Worm (Caenorhabditis elegans): ENCODE measurements around the gene F15D4.4.

F15D4.4 gene

ce11 chrII:13189363-13189762, 53.6 kb downstream of the F15D4.4 start (continued):
- TF ChIP-seq tbx-2 (tag; optimal IDR thresholded peaks at IDR 0.05) (peak; percentile 25), F16B12.6 (tag; optimal IDR thresholded peaks at IDR 0.05) (no peak), fkh-8 (tag; optimal IDR thresholded peaks at IDR 0.05) (no peak), xbp-1 (tag; optimal IDR thresholded peaks at IDR 0.05) (no peak), ceh-63 (GFP tag; optimal IDR thresholded peaks at IDR 0.05) (no peak), ztf-4 (tag; optimal IDR thresholded peaks at IDR 0.05) (no peak), hlh-4 (tag; optimal IDR thresholded peaks at IDR 0.05) (no peak), unc-62 (GFP tag; optimal IDR thresholded peaks at IDR 0.05) (no peak), fkh-10 (GFP tag; optimal IDR thresholded peaks at IDR 0.05) (no peak), Y116A8C.19 (tag; optimal IDR thresholded peaks at IDR 0.05; ENCODE audit: borderline replicate concordance) (no peak), skn-1 (tag; optimal IDR thresholded peaks at IDR 0.05) (no peak), snu-23 (GFP tag; optimal IDR thresholded peaks at IDR 0.05) (peak; percentile 61), zag-1 (tag; optimal IDR thresholded peaks at IDR 0.05) (no peak), lin-15B (tag; optimal IDR thresholded peaks at IDR 0.05) (no peak), nhr-11 (tag; optimal IDR thresholded peaks at IDR 0.05) (no peak), nhr-77 (tag; optimal IDR thresholded peaks at IDR 0.05) (no peak), dpl-1 (GFP tag; optimal IDR thresholded peaks at IDR 0.05) (peak in 2 of 3 experiments; percentile 22 to 32), nhr-28 (tag; optimal IDR thresholded peaks at IDR 0.05) (no peak), pax-3 (tag; optimal IDR thresholded peaks at IDR 0.05) (no peak), sptf-1 (tag; optimal IDR thresholded peaks at IDR 0.05) (no peak), nhr-20 (tag; optimal IDR thresholded peaks at IDR 0.05) (peak; percentile 46), egl-27 (tag; optimal IDR thresholded peaks at IDR 0.05) (no peak), mdl-1 (tag; optimal IDR thresholded peaks at IDR 0.05) (peak in 1 of 2 experiments; percentile 64), C04F5.9 (tag; optimal IDR thresholded peaks at IDR 0.05) (no peak), ceh-8 (GFP tag; optimal IDR thresholded peaks at IDR 0.05) (no peak), lin-35 (GFP tag; optimal IDR thresholded peaks at IDR 0.05) (peak; percentile 35 to 41), lin-39 (tag; optimal IDR thresholded peaks at IDR 0.05) (no peak), pqm-1 (tag; optimal IDR thresholded peaks at IDR 0.05) (no peak), fkh-4 (tag; optimal IDR thresholded peaks at IDR 0.05; ENCODE audit: borderline replicate concordance) (no peak), vab-15 (tag; optimal IDR thresholded peaks at IDR 0.05) (no peak), efl-1 (optimal IDR thresholded peaks at IDR 0.05) (peak in 1 of 2 experiments; percentile 27), efl-1 (GFP tag; optimal IDR thresholded peaks at IDR 0.05 in 1 of 2) (peak; percentile 41 to 94), C16A3.4 (tag; optimal IDR thresholded peaks at IDR 0.05) (no peak), snpc-4 (tag; optimal IDR thresholded peaks at IDR 0.05) (peak; percentile 5), irx-1 (tag; optimal IDR thresholded peaks at IDR 0.05) (peak; percentile 25), nhr-237 (tag; optimal IDR thresholded peaks at IDR 0.05) (no peak), elt-2 (tag; optimal IDR thresholded peaks at IDR 0.05) (no peak), lin-13 (GFP tag; optimal IDR thresholded peaks at IDR 0.05) (no peak), sup-37 (GFP tag; optimal IDR thresholded peaks at IDR 0.05) (no peak), blmp-1 (tag; optimal IDR thresholded peaks at IDR 0.05) (peak; percentile 63), unc-86 (tag; optimal IDR thresholded peaks at IDR 0.05) (no peak), rnt-1 (tag; optimal IDR thresholded peaks at IDR 0.05) (peak; percentile 41), C34B4.2 (tag; optimal IDR thresholded peaks at IDR 0.05) (no peak), elt-3 (tag; optimal IDR thresholded peaks at IDR 0.05) (peak in 1 of 6 experiments; percentile 27), nhr-76 (tag; optimal IDR thresholded peaks at IDR 0.05) (no peak), jun-1 (tag; optimal IDR thresholded peaks at IDR 0.05) (no peak), unc-98 (GFP tag; IDR thresholded peaks at IDR 0.05) (no peak), aly-2 (tag; optimal IDR thresholded peaks at IDR 0.05) (no peak), fos-1 (tag; optimal IDR thresholded peaks at IDR 0.05) (no peak), lir-3 (tag; optimal IDR thresholded peaks at IDR 0.05; ENCODE audit: poor library complexity) (no peak), mab-9 (GFP tag; IDR thresholded peaks at IDR 0.05) (no peak), nhr-84 (tag; optimal IDR thresholded peaks at IDR 0.05) (no peak), egl-13 (tag; optimal IDR thresholded peaks at IDR 0.05) (no peak), grh-1 (GFP tag; IDR thresholded peaks at IDR 0.05) (no peak)
